Comparison of ENCODE assay signal across 5 worm cellular contexts in the genomic region with DNA sequence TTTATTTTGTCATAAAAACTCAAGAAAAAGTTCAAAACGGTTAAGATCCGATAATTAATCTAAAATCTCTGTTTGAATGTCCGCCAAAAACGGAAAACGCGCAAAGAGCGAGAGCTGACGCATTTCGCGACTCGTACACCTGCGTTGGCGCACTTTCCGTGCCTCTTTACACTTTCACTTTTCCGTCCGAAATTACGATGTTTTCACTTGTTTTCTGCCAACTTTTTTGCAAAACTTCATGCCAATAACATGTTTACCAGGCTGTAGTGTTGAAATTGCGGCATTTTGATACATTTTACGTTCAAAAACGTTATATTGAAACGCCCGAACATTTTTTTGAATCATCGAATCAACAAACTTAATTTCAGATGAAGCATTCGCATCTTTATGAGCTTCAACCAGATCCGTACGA.
TF ChIP-seq lines count a peak whose summit lies in the region.

A gene (plus strand): TSS at position 369 of the 412 bp plus-strand sequence.

TF ChIP-seq in whole organism, L1 larva, 84 proteins besides CTCF, POLR2A, EP300 and RAD21 (continues in another document):
- TF ChIP-seq skn-1 (tag; optimal IDR thresholded peaks at IDR 0.05; lab: Kevin White, UChicago), result peak; percentile 85
- peak; percentile 95 for TF ChIP-seq ceh-8 (GFP tag; optimal IDR thresholded peaks at IDR 0.05; lab: Kevin White, UChicago)
- peak; percentile 96 for TF ChIP-seq nhr-19 (GFP tag; conservative IDR thresholded peaks at IDR 0.05; lab: Robert Waterston, UW)
- no peak for TF ChIP-seq tlp-1 (tag; optimal IDR thresholded peaks at IDR 0.05; lab: Kevin White, UChicago)
- TF ChIP-seq unc-62 (GFP tag; optimal IDR thresholded peaks at IDR 0.05; lab: Kevin White, UChicago), result peak; percentile 58
- peak; percentile 85 for TF ChIP-seq aly-2 (tag; optimal IDR thresholded peaks at IDR 0.05; lab: Kevin White, UChicago)
- peak; percentile 95 for TF ChIP-seq lin-14 (GFP tag; optimal IDR thresholded peaks at IDR 0.05; lab: Kevin White, UChicago)
- TF ChIP-seq ztf-4 (tag; optimal IDR thresholded peaks at IDR 0.05; lab: Kevin White, UChicago), result peak; percentile 91
- peak; percentile 84 for TF ChIP-seq lir-3 (tag; optimal IDR thresholded peaks at IDR 0.05; lab: Kevin White, UChicago; ENCODE audit: poor library complexity)
- peak; percentile 86 for TF ChIP-seq zip-4 (GFP tag; optimal IDR thresholded peaks at IDR 0.05; lab: Kevin White, UChicago)
- peak; percentile 89 for TF ChIP-seq nhr-11 (tag; optimal IDR thresholded peaks at IDR 0.05; lab: Kevin White, UChicago)
- no peak for TF ChIP-seq ama-1 (optimal IDR thresholded peaks at IDR 0.05; lab: Kevin White, UChicago)
- TF ChIP-seq rnt-1 (tag; optimal IDR thresholded peaks at IDR 0.05; lab: Kevin White, UChicago), result peak; percentile 97
- TF ChIP-seq grh-1 (GFP tag; IDR thresholded peaks at IDR 0.05; lab: Robert Waterston, UW), result peak; percentile 98
- no peak for TF ChIP-seq nhr-12 (tag; optimal IDR thresholded peaks at IDR 0.05; lab: Kevin White, UChicago)
- TF ChIP-seq fkh-10 (GFP tag; optimal IDR thresholded peaks at IDR 0.05; lab: Kevin White, UChicago), result peak; percentile 67
- peak; percentile 68 for TF ChIP-seq aha-1 (tag; optimal IDR thresholded peaks at IDR 0.05; lab: Kevin White, UChicago)

TF ChIP-seq in whole organism, L3 larva, 47 proteins besides CTCF, POLR2A, EP300 and RAD21 (continues in another document):
- TF ChIP-seq mdl-1 (tag; optimal IDR thresholded peaks at IDR 0.05; lab: Kevin White, UChicago) (no peak), nhr-77 (tag; optimal IDR thresholded peaks at IDR 0.05; lab: Kevin White, UChicago) (peak; percentile 74), ceh-82 (tag; optimal IDR thresholded peaks at IDR 0.05; lab: Kevin White, UChicago) (peak; percentile 87), aly-2 (tag; optimal IDR thresholded peaks at IDR 0.05; lab: Kevin White, UChicago) (peak; percentile 28), ceh-28 (tag; optimal IDR thresholded peaks at IDR 0.05; lab: Kevin White, UChicago) (peak; percentile 87), lin-39 (tag; optimal IDR thresholded peaks at IDR 0.05; lab: Kevin White, UChicago) (peak; percentile 71), nhr-25 (tag; optimal IDR thresholded peaks at IDR 0.05; lab: Kevin White, UChicago) (peak; percentile 96), tbx-2 (tag; optimal IDR thresholded peaks at IDR 0.05; lab: Kevin White, UChicago) (peak; percentile 92), nfya-1 (tag; optimal IDR thresholded peaks at IDR 0.05; lab: Kevin White, UChicago; ENCODE audit: insufficient read depth) (peak; percentile 91), R02D3.7 (tag; optimal IDR thresholded peaks at IDR 0.05; lab: Kevin White, UChicago) (peak; percentile 88), unc-39 (tag; optimal IDR thresholded peaks at IDR 0.05; lab: Kevin White, UChicago) (no peak), daf-12 (tag; optimal IDR thresholded peaks at IDR 0.05; lab: Kevin White, UChicago) (no peak), elt-3 (tag; optimal IDR thresholded peaks at IDR 0.05; lab: Kevin White, UChicago) (peak in 1 of 3 experiments; percentile 49), ceh-16 (tag; optimal IDR thresholded peaks at IDR 0.05; lab: Kevin White, UChicago) (no peak), nhr-28 (tag; optimal IDR thresholded peaks at IDR 0.05; lab: Kevin White, UChicago) (no peak), nhr-11 (tag; optimal IDR thresholded peaks at IDR 0.05; lab: Kevin White, UChicago) (peak; percentile 35), eor-1 (tag; optimal IDR thresholded peaks at IDR 0.05; lab: Kevin White, UChicago) (no peak), jun-1 (tag; optimal IDR thresholded peaks at IDR 0.05; lab: Kevin White, UChicago) (peak; percentile 83)

TF ChIP-seq in whole organism, early embryonic, 17 proteins besides CTCF, POLR2A, EP300 and RAD21:
- peak; percentile 73 for TF ChIP-seq F13C5.2 (tag; optimal IDR thresholded peaks at IDR 0.05; lab: Kevin White, UChicago)
- TF ChIP-seq sea-1 (GFP tag; conservative IDR thresholded peaks at IDR 0.05; lab: Robert Waterston, UW), result peak; percentile 67; the same call in 1 of the 2 replicates
- TF ChIP-seq pes-1 (GFP tag; IDR thresholded peaks at IDR 0.05; lab: Robert Waterston, UW), result peak; percentile 70
- peak; percentile 63; the same call in 1 of the 2 replicates for TF ChIP-seq tbx-11 (GFP tag; IDR thresholded peaks at IDR 0.05; lab: Robert Waterston, UW)
- peak; percentile 49 for TF ChIP-seq hmg-4 (GFP tag; optimal IDR thresholded peaks at IDR 0.05; lab: Kevin White, UChicago)
- TF ChIP-seq B0310.2 (tag; optimal IDR thresholded peaks at IDR 0.05; lab: Kevin White, UChicago), result peak; percentile 53
- peak; percentile 4 for TF ChIP-seq tra-4 (tag; optimal IDR thresholded peaks at IDR 0.05; lab: Kevin White, UChicago)
- TF ChIP-seq hmbx-1 (tag; optimal IDR thresholded peaks at IDR 0.05; lab: Kevin White, UChicago), result peak; percentile 50
- no peak for TF ChIP-seq ceh-13 (GFP tag; optimal IDR thresholded peaks at IDR 0.05; lab: Kevin White, UChicago)
- TF ChIP-seq ets-7 (tag; optimal IDR thresholded peaks at IDR 0.05; lab: Kevin White, UChicago), result no peak
- 0 out of 2 replicates have a peak, but pooled peaks have one; percentile 30 for TF ChIP-seq scrt-1 (GFP tag; IDR thresholded peaks at IDR 0.05; lab: Robert Waterston, UW)
- no peak; the same call in 1 of the 2 replicates for TF ChIP-seq tbx-37 (GFP tag; conservative IDR thresholded peaks at IDR 0.05; lab: Robert Waterston, UW)
- TF ChIP-seq ceh-36 (tag; optimal IDR thresholded peaks at IDR 0.05; lab: Kevin White, UChicago), result peak; percentile 54
- no peak for TF ChIP-seq hnd-1 (tag; optimal IDR thresholded peaks at IDR 0.05; lab: Kevin White, UChicago)
- no peak for TF ChIP-seq aly-1 (tag; optimal IDR thresholded peaks at IDR 0.05; lab: Kevin White, UChicago)
- peak; percentile 62; the same call in 1 of the 2 replicates for TF ChIP-seq flt-1 (GFP tag; IDR thresholded peaks at IDR 0.05; lab: Robert Waterston, UW)
- TF ChIP-seq ama-1 (optimal IDR thresholded peaks at IDR 0.05; lab: Kevin White, UChicago), result peak; percentile 92

TF ChIP-seq in whole organism, midembryonic, 9 proteins besides CTCF, POLR2A, EP300 and RAD21:
- peak; percentile 87 for TF ChIP-seq flt-1 (GFP tag; IDR thresholded peaks at IDR 0.05; lab: Robert Waterston, UW)
- TF ChIP-seq med-1 (GFP tag; optimal IDR thresholded peaks at IDR 0.05; lab: Kevin White, UChicago; ENCODE audit: insufficient read depth), result peak; percentile 16
- TF ChIP-seq klf-2 (GFP tag; conservative IDR thresholded peaks at IDR 0.05; lab: Robert Waterston, UW), result no peak
- peak; percentile 82; the same call in 1 of the 2 replicates for TF ChIP-seq ztf-23 (GFP tag; IDR thresholded peaks at IDR 0.05; lab: Robert Waterston, UW)
- no peak for TF ChIP-seq T22C8.4 (GFP tag; IDR thresholded peaks at IDR 0.05; lab: Robert Waterston, UW)
- TF ChIP-seq ref-1 (GFP tag; conservative IDR thresholded peaks at IDR 0.05; lab: Robert Waterston, UW), result 0 out of 2 replicates have a peak, but pooled peaks have one; percentile 25
- TF ChIP-seq cog-1 (tag; optimal IDR thresholded peaks at IDR 0.05; lab: Kevin White, UChicago), result peak; percentile 87
- TF ChIP-seq tab-1 (GFP tag; IDR thresholded peaks at IDR 0.05; lab: Robert Waterston, UW), result peak; percentile 70; the same call in 1 of the 2 replicates
- no peak for TF ChIP-seq ztf-29 (GFP tag; IDR thresholded peaks at IDR 0.05; lab: Robert Waterston, UW)
TF ChIP-seq in whole organism, midembryonic: peak in this region for 6.

TF ChIP-seq in whole organism, young adult, 124 proteins besides CTCF, POLR2A, EP300 and RAD21 (continues in another document):
- TF ChIP-seq bed-2 (GFP tag; IDR thresholded peaks at IDR 0.05; lab: Robert Waterston, UW) (no peak), die-1 (tag; optimal IDR thresholded peaks at IDR 0.05; lab: Kevin White, UChicago) (no peak), nfya-1 (tag; optimal IDR thresholded peaks at IDR 0.05; lab: Kevin White, UChicago; ENCODE audit: borderline replicate concordance, insufficient read depth) (no peak), aptf-2 (GFP tag; conservative IDR thresholded peaks at IDR 0.05; lab: Robert Waterston, UW) (no peak), pbrm-1 (GFP tag; IDR thresholded peaks at IDR 0.05; lab: Robert Waterston, UW) (peak; percentile 95), tbp1 (GFP tag; optimal IDR thresholded peaks at IDR 0.05; lab: Kevin White, UChicago) (peak; percentile 75), fkh-3 (tag; optimal IDR thresholded peaks at IDR 0.05; lab: Kevin White, UChicago) (no peak), nhr-80 (tag; optimal IDR thresholded peaks at IDR 0.05; lab: Kevin White, UChicago) (peak; percentile 65), lin-40 (tag; optimal IDR thresholded peaks at IDR 0.05; lab: Kevin White, UChicago) (peak; percentile 94), hmg-20 (GFP tag; IDR thresholded peaks at IDR 0.05; lab: Robert Waterston, UW) (peak; percentile 86), ztf-22 (GFP tag; optimal IDR thresholded peaks at IDR 0.05; lab: Kevin White, UChicago) (no peak), hrde-1 (tag; optimal IDR thresholded peaks at IDR 0.05; lab: Kevin White, UChicago; ENCODE audit: borderline replicate concordance) (peak; percentile 1), nfya-2 (GFP tag; IDR thresholded peaks at IDR 0.05; lab: Robert Waterston, UW) (no peak), ets-4 (GFP tag; optimal IDR thresholded peaks at IDR 0.05; lab: Kevin White, UChicago) (no peak), attf-3 (GFP tag; conservative IDR thresholded peaks at IDR 0.05; lab: Robert Waterston, UW) (peak; percentile 73), Y56A3A.18 (GFP tag; IDR thresholded peaks at IDR 0.05; lab: Robert Waterston, UW) (peak; percentile 83; the same call in 1 of the 2 replicates), B0261.1 (tag; optimal IDR thresholded peaks at IDR 0.05; lab: Kevin White, UChicago) (peak; percentile 0), sptf-2 (GFP tag; optimal IDR thresholded peaks at IDR 0.05; lab: Kevin White, UChicago) (no peak), ekl-4 (GFP tag; IDR thresholded peaks at IDR 0.05; lab: Robert Waterston, UW) (peak; percentile 93), Y53G8AR.9 (GFP tag; conservative IDR thresholded peaks at IDR 0.05; lab: Robert Waterston, UW) (peak; percentile 94), egl-18 (GFP tag; IDR thresholded peaks at IDR 0.05; lab: Robert Waterston, UW) (0 out of 2 replicates have a peak, but pooled peaks have one; percentile 64), ztf-26 (tag; optimal IDR thresholded peaks at IDR 0.05; lab: Kevin White, UChicago) (peak; percentile 84), madf-6 (GFP tag; IDR thresholded peaks at IDR 0.05; lab: Robert Waterston, UW) (peak; percentile 88), F37B4.10 (GFP tag; IDR thresholded peaks at IDR 0.05; lab: Robert Waterston, UW) (no peak), dpl-1 (GFP tag; optimal IDR thresholded peaks at IDR 0.05; lab: Kevin White, UChicago) (peak; percentile 92), unc-62 (GFP tag; optimal IDR thresholded peaks at IDR 0.05; lab: Kevin White, UChicago) (no peak), lin-35 (GFP tag; optimal IDR thresholded peaks at IDR 0.05; lab: Kevin White, UChicago) (peak; percentile 41 to 97 (median 82)), ztf-28 (GFP tag; IDR thresholded peaks at IDR 0.05; lab: Robert Waterston, UW) (0 out of 2 replicates have a peak, but pooled peaks have one; percentile 76), dpff-1 (tag; optimal IDR thresholded peaks at IDR 0.05; lab: Kevin White, UChicago) (no peak), B0336.3 (GFP tag; IDR thresholded peaks at IDR 0.05; lab: Robert Waterston, UW) (peak; percentile 90)
